Worm (Caenorhabditis elegans) whole organism, L1 larva: ENCODE data around the gene mccc-1.

ENCODE experiments used
- aly-2 ChIP-seq: fragments of 150-350 bp; optimal IDR thresholded peaks from 2 replicates; lab custom pipeline; 2014; ENCODE audit warnings: missing biosample characterization, missing genetic modification characterization
- ama-1 ChIP-seq: fragments of 150-350 bp; optimal IDR thresholded peaks from 2 replicates; lab custom pipeline; 2014
- elt-3 ChIP-seq, 6 experiments: fragments of 150-350 bp in 1 of 6; sonication (generic microtip); optimal IDR thresholded peaks; 2 replicates each; lab custom pipeline; 2017 to 2018; ENCODE audit warnings: missing biosample characterization in 6 of 6, missing genetic modification characterization in 6 of 6, inconsistent platforms in 1 of 6
- fkh-10 ChIP-seq: sonication (generic microtip); optimal IDR thresholded peaks from 2 replicates; lab custom pipeline; 2017; ENCODE audit warnings: missing biosample characterization, missing genetic modification reagents, missing genetic modification characterization
- mef-2 ChIP-seq: fragments of 150-350 bp; optimal IDR thresholded peaks from 2 replicates; lab custom pipeline; 2014; ENCODE audit warnings: missing biosample characterization, missing genetic modification characterization
- zag-1 ChIP-seq: fragments of 150-350 bp; optimal IDR thresholded peaks from 2 replicates; lab custom pipeline; 2014; ENCODE audit warnings: missing biosample characterization, missing genetic modification characterization
- ztf-11 ChIP-seq, 2 experiments: sonication (generic microtip); optimal IDR thresholded peaks; 2 replicates each; lab custom pipeline; 2016 to 2017; ENCODE audit warnings: missing genetic modification characterization in 2 of 2, missing biosample characterization in 1 of 2, missing compliant biosample characterization in 1 of 2

ce11 chrIV:9915128-9915527 lies 30.8 kb downstream of the mccc-1 start:
- TF ChIP-seq mef-2 (tag; lab: Kevin White, UChicago) (no peak), elt-3 (tag; optimal IDR thresholded peaks at IDR 0.05; lab: Kevin White, UChicago) (no peak), fkh-10 (no peak), ztf-11 (tag; optimal IDR thresholded peaks at IDR 0.05; lab: Kevin White, UChicago) (no peak), aly-2 (no peak), zag-1 (tag; lab: Kevin White, UChicago) (no peak), ama-1 (no peak)
